Fruit fly (Drosophila melanogaster) whole organism: ENCODE data around the gene CG32032.
A peak's percentile ranks its signal among the peaks of the same experiment; 100 is the strongest.

Experiments used
- CG8478 ChIP-seq: fragments of >200 bp; optimal IDR thresholded peaks from 2 replicates; lab custom pipeline; 2018; ENCODE audit warnings: inconsistent platforms
- Dll ChIP-seq: fragments of >200 bp; optimal IDR thresholded peaks from 2 replicates; lab custom pipeline; 2017
- EcR ChIP-seq, 2 experiments: fragments of >200 bp; optimal IDR thresholded peaks; 2 replicates each; lab custom pipeline; 2017; ENCODE audit warnings: missing biosample characterization in 2 of 2, missing genetic modification characterization in 2 of 2, missing genetic modification reagents in 2 of 2
- pan ChIP-seq: fragments of >200 bp; optimal IDR thresholded peaks from 2 replicates; lab custom pipeline; 2017
- psq ChIP-seq: fragments of >200 bp; optimal IDR thresholded peaks from 2 replicates; lab custom pipeline; 2017
- usp ChIP-seq: fragments of >200 bp; optimal IDR thresholded peaks from 2 replicates; lab custom pipeline; 2017; ENCODE audit warnings: missing biosample characterization, missing genetic modification characterization, mixed read lengths

The CG32032 gene

dm6 chr3L:9055870-9056807 lies 36.7 kb upstream of the CG32032 start:
- peak; percentile 40 to 69 for TF ChIP-seq EcR (GFP tag; optimal IDR thresholded peaks at IDR 0.05; lab: Kevin White, UChicago)
- TF ChIP-seq pan (lab: Kevin White, UChicago), result no peak
- no peak for TF ChIP-seq CG8478 (lab: Kevin White, UChicago)
- no peak for TF ChIP-seq Dll (lab: Kevin White, UChicago)
- TF ChIP-seq psq, result no peak

- TF ChIP-seq psq, result no peak
- no peak for TF ChIP-seq CG8478 (lab: Kevin White, UChicago)
- TF ChIP-seq usp (GFP tag; lab: Kevin White, UChicago), result no peak
- no peak for TF ChIP-seq EcR (GFP tag; optimal IDR thresholded peaks at IDR 0.05; lab: Kevin White, UChicago)
- TF ChIP-seq Dll (lab: Kevin White, UChicago), result no peak
- no peak for TF ChIP-seq pan (lab: Kevin White, UChicago)
Measured at dm6 chr3L:9057429-9058088, 35.3 kb upstream of the CG32032 start.

- TF ChIP-seq Dll (lab: Kevin White, UChicago) (no peak), usp (GFP tag; lab: Kevin White, UChicago) (no peak), pan (lab: Kevin White, UChicago) (no peak), CG8478 (lab: Kevin White, UChicago) (no peak), psq (no peak), EcR (GFP tag; optimal IDR thresholded peaks at IDR 0.05; lab: Kevin White, UChicago) (no peak)
Measured at dm6 chr3L:9059611-9060203, 33.1 kb upstream of the CG32032 start.

dm6 chr3L:9061449-9061848 lies 31.4 kb upstream of the CG32032 start:
- TF ChIP-seq EcR (GFP tag; optimal IDR thresholded peaks at IDR 0.05; lab: Kevin White, UChicago) (peak in 1 of 2 experiments; percentile 11), usp (GFP tag; lab: Kevin White, UChicago) (no peak)

dm6 chr3L:9062816-9063215 lies 30.0 kb upstream of the CG32032 start:
- TF ChIP-seq EcR (GFP tag; optimal IDR thresholded peaks at IDR 0.05; lab: Kevin White, UChicago) (no peak), pan (lab: Kevin White, UChicago) (no peak), Dll (lab: Kevin White, UChicago) (no peak), psq (no peak), CG8478 (lab: Kevin White, UChicago) (no peak), usp (GFP tag; lab: Kevin White, UChicago) (no peak)

dm6 chr3L:9063607-9064006 lies 29.2 kb upstream of the CG32032 start:
- TF ChIP-seq CG8478 (lab: Kevin White, UChicago), result no peak
- TF ChIP-seq Dll (lab: Kevin White, UChicago), result no peak
- TF ChIP-seq pan (lab: Kevin White, UChicago), result no peak

- TF ChIP-seq usp (GFP tag; lab: Kevin White, UChicago) (no peak), EcR (GFP tag; optimal IDR thresholded peaks at IDR 0.05; lab: Kevin White, UChicago) (no peak), CG8478 (lab: Kevin White, UChicago) (no peak), Dll (lab: Kevin White, UChicago) (no peak), psq (no peak), pan (lab: Kevin White, UChicago) (no peak)
Measured at dm6 chr3L:9064207-9064754, 28.6 kb upstream of the CG32032 start.

dm6 chr3L:9064976-9065761 lies 27.7 kb upstream of the CG32032 start:
- no peak for TF ChIP-seq pan (lab: Kevin White, UChicago)
- TF ChIP-seq CG8478 (lab: Kevin White, UChicago), result no peak
- no peak for TF ChIP-seq EcR (GFP tag; optimal IDR thresholded peaks at IDR 0.05; lab: Kevin White, UChicago)
- TF ChIP-seq psq, result no peak
- no peak for TF ChIP-seq Dll (lab: Kevin White, UChicago)
- TF ChIP-seq usp (GFP tag; lab: Kevin White, UChicago), result no peak

- TF ChIP-seq psq (no peak), EcR (GFP tag; optimal IDR thresholded peaks at IDR 0.05; lab: Kevin White, UChicago) (no peak), Dll (lab: Kevin White, UChicago) (no peak), pan (lab: Kevin White, UChicago) (no peak), usp (GFP tag; lab: Kevin White, UChicago) (no peak), CG8478 (lab: Kevin White, UChicago) (no peak)
Measured at dm6 chr3L:9065997-9066441, 26.8 kb upstream of the CG32032 start, which contains the start of gene Argk1. Gene Argk1 (minus strand): TSS chr3L:9066027.

- TF ChIP-seq Dll (lab: Kevin White, UChicago) (no peak), usp (GFP tag; lab: Kevin White, UChicago) (no peak), EcR (GFP tag; optimal IDR thresholded peaks at IDR 0.05; lab: Kevin White, UChicago) (no peak), psq (no peak), pan (lab: Kevin White, UChicago) (no peak), CG8478 (lab: Kevin White, UChicago) (no peak)
Measured at dm6 chr3L:9066509-9067021, 26.3 kb upstream of the CG32032 start.
